Fruit fly (Drosophila melanogaster) S2 (cell line): Measurements from ENCODE around the gene CG14642.

Experiments used
- CG8478 ChIP-seq: fragments of >200 bp; optimal IDR thresholded peaks from 2 replicates; lab custom pipeline; 2018
- CTCF ChIP-seq, 2 experiments: fragments of >200 bp; optimal IDR thresholded peaks; 2 replicates each; lab custom pipeline; 2018

- TF ChIP-seq CG8478 (no peak), CTCF (optimal IDR thresholded peaks at IDR 0.05; lab: Kevin White, UChicago) (no peak)
Observed at dm6 chr3R:4251241-4251640, 8.7 kb upstream of the CG14642 start, which contains the start of gene TwdlG.
